Fruit fly (Drosophila melanogaster): Measurements from ENCODE around the gene Cpr65Ec.

DNA sequence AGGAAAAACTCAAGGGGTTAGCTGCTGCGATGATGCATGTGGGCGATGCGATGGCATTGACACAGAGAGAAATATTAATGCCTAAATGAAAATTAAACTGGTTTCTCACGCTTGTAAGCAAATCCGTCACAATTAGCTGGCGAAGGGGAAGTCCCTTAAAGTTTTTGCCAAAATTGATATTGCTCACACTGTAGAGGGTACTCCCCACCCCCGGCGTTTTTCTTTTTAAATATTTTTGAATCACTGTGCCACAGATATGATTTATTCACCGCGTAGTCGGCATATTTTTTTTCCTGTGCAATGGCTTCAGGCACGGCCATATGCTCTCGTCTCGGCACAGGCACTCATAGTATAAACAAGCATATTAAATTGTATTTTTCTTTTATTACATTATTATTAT is 5.7 kb upstream of the Cpr65Ec start:
- TF ChIP-seq brk (GFP tag; optimal IDR thresholded peaks at IDR 0.05) = no peak
- TF ChIP-seq dmrt93B (GFP tag; optimal IDR thresholded peaks at IDR 0.05) = no peak
- no peak for TF ChIP-seq h (GFP tag; optimal IDR thresholded peaks at IDR 0.05)
- TF ChIP-seq br (GFP tag; optimal IDR thresholded peaks at IDR 0.05) = no peak
- TF ChIP-seq Dfd (GFP tag; optimal IDR thresholded peaks at IDR 0.05) = no peak
- TF ChIP-seq Myc (optimal IDR thresholded peaks at IDR 0.05) = no peak
- TF ChIP-seq Vsx2 (GFP tag; optimal IDR thresholded peaks at IDR 0.05; ENCODE audit: partially characterized antibody) = no peak
